Worm (Caenorhabditis elegans): ENCODE data around the gene cni-1.

DNA sequence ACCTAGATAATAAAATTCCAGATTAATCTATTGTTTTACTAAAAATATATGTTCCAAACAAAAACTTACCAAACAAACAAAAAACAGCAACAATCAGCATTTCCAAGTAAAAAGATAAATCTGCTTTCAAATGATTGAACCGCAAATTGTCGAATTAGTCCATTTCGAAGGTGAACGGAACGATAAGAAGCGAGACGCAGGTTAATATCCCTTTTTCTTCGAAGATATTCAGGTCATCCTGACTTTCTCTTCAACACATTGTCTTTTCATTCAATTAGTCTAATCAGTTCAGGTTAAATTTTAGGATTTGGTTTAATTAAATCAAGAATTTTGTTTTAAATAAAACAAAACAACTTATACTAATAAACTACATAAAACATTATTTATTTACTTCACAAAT, 46.8 kb upstream of the cni-1 start, which contains the start of gene B0365.9:
- no peak for TF ChIP-seq W03F9.2 (tag; optimal IDR thresholded peaks at IDR 0.05)
- no peak for TF ChIP-seq him-1 (tag; optimal IDR thresholded peaks at IDR 0.05)
- no peak for TF ChIP-seq dao-5 (tag; optimal IDR thresholded peaks at IDR 0.05)

Data from whole organism, L4/young adult.